Worm (Caenorhabditis elegans) whole organism, L4/young adult: Measurements from ENCODE around the gene nono-1.

Experiments
- dao-5 ChIP-seq: sonication (generic microtip); optimal IDR thresholded peaks from 2 replicates; lab custom pipeline; 2016; ENCODE audit warnings: missing genotype, missing genetic modification characterization, moderate library complexity, missing compliant biosample characterization
- him-1 ChIP-seq: sonication (generic microtip); optimal IDR thresholded peaks from 2 replicates; lab custom pipeline; 2016; ENCODE audit warnings: missing genotype, missing genetic modification reagents, missing genetic modification characterization, missing compliant biosample characterization

DNA sequence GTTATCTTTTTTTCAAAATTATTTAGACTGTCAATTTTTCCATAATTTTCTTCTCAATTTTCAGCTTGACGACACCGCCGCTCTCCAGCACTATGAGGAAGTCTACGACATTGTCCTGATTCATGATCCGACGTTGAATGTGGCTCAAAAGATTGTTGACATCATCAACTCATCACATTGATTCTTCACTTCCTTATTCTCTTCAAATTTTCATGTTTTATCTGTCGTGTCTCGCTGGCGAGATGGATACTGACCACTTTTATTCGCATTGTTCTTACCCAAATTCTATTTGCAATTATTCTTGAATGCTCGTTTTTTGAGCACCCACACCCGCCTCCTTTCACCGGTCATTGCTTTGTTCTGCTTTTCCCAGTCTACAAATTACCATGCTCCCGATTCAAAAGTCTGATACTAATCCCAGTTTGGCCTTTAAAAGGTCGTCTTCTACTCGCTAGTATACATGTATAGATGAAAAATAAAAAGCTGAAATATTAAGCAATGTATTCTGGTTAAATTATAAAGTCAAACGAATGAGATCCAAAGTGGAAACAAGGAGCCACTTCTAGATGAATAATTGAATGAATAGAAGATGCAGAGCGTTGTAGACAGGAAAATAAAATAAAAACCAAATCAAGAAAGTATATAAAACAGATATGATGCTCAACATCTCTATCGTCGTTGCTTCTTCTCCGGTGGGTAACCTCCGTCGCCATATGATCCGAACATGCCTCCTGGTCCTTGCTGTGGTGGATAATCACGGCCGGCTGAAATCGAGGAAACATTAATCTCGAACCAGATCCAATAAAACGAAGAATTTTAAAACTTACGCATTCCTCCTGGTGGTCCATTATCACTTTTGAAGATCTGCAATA lies 4.8 kb downstream of the nono-1 start:
- TF ChIP-seq him-1 (tag; lab: Kevin White, UChicago): no peak
- no peak for TF ChIP-seq dao-5 (tag; lab: Kevin White, UChicago)
